Worm (Caenorhabditis elegans): Measurements from ENCODE around the gene D1014.13.

DNA sequence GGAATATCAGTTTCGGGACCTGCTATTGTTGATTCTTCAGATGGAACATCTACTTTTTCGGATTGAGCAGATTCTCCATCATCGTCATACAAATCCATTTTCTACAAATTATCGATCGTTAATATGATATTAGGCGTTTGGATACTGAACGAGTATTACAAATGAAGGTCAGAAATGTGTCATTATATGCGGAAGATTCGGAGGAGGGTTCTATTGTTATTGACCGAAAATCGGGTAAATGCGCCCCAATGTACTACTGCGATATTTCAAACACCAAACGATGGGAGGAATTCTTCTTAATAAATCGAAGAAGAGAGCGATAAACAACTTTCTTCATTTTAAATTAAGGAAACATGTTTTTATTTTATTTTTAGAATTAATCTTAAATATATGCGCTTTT is 16.2 kb upstream of the D1014.13 start, which contains the start of gene spr-1:
- TF ChIP-seq ets-7 (tag; optimal IDR thresholded peaks at IDR 0.05) (no peak), hmbx-1 (tag; optimal IDR thresholded peaks at IDR 0.05) (no peak), B0310.2 (tag; optimal IDR thresholded peaks at IDR 0.05) (no peak), flt-1 (GFP tag; IDR thresholded peaks at IDR 0.05) (no peak), ceh-13 (GFP tag; optimal IDR thresholded peaks at IDR 0.05) (no peak), hmg-4 (GFP tag; optimal IDR thresholded peaks at IDR 0.05) (no peak), F13C5.2 (tag; optimal IDR thresholded peaks at IDR 0.05) (no peak), tra-4 (tag; optimal IDR thresholded peaks at IDR 0.05) (no peak), aly-1 (tag; optimal IDR thresholded peaks at IDR 0.05) (no peak), ama-1 (optimal IDR thresholded peaks at IDR 0.05) (no peak)

Data from whole organism, early embryonic.